Fruit fly (Drosophila melanogaster): ENCODE data around the gene CG4815.

The CG4815 gene

DNA sequence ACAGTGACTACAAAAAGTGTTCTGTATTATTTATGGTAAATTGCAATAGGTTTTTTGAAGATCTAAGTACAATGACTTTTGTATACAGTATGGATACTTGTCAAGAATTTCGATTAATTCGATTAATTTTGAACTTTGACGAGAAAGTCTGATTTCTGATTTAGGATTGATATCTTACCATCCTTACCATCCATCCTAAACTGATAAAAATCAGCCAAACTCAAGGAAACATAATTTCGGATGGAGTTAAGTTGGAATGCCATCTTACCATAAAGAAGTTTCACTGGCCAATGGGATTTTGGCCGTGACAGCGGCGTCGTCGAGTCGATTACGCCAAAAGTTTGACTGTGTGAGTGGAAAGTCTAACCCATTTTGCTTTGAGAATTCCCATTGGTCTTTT lies at the start of gene CG4815:
CG4815 (minus strand) TSS at position 101 of the 400 bp plus-strand sequence.
- TF ChIP-seq Myc (optimal IDR thresholded peaks at IDR 0.05) (no peak), insv (optimal IDR thresholded peaks at IDR 0.05) (no peak), psq (optimal IDR thresholded peaks at IDR 0.05) (no peak), Sin3A (optimal IDR thresholded peaks at IDR 0.05) (no peak), h (optimal IDR thresholded peaks at IDR 0.05) (no peak), ttk (optimal IDR thresholded peaks at IDR 0.05) (no peak)

dm6 chr3R:28026315-28026714 lies 35.8 kb upstream of the CG4815 start, which contains the start of gene trv:
Gene trv, plus strand, starts transcription at chr3R:28026615.
- TF ChIP-seq h (optimal IDR thresholded peaks at IDR 0.05) (no peak), Sin3A (optimal IDR thresholded peaks at IDR 0.05) (no peak), psq (optimal IDR thresholded peaks at IDR 0.05) (no peak), ttk (optimal IDR thresholded peaks at IDR 0.05) (no peak), insv (optimal IDR thresholded peaks at IDR 0.05) (no peak), Myc (optimal IDR thresholded peaks at IDR 0.05) (no peak)

DNA sequence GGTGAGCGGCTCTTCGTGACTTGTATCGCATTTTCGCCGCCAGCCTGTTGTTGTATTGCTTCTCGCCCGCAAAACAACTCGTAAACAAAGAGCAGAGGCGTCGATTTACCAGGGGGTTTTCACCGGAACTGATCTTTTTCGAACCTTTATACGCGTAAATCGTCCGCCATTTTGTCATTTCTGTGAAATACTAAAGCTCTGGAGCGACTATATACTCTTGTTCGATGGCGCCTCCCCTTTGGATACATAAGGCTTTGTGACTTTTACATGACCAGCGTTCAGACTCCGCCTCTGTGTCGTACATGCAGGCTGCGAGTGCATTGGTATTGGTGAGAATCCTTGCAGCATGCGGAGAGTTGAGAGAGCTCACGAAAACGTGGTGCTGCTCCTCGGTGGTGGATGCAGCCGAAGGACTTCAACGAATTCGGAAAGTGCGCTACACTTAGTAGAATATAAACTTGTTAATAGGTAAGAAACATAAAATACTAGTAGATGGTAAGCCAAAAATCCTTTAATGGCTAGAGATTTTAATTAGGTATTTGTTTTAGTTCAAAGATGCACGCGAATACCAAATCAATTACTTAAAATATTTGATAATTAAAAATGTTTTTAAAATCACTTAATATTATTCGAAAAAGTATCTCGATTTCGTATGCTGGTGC lies 34.8 kb upstream of the CG4815 start:
- TF ChIP-seq ttk (optimal IDR thresholded peaks at IDR 0.05) (no peak), psq (optimal IDR thresholded peaks at IDR 0.05) (no peak), Myc (optimal IDR thresholded peaks at IDR 0.05) (no peak), Sin3A (optimal IDR thresholded peaks at IDR 0.05) (no peak), insv (optimal IDR thresholded peaks at IDR 0.05) (no peak), h (optimal IDR thresholded peaks at IDR 0.05) (no peak)

- TF ChIP-seq insv (optimal IDR thresholded peaks at IDR 0.05) (no peak), Sin3A (optimal IDR thresholded peaks at IDR 0.05) (no peak), ttk (optimal IDR thresholded peaks at IDR 0.05) (no peak), Myc (optimal IDR thresholded peaks at IDR 0.05) (no peak), psq (optimal IDR thresholded peaks at IDR 0.05) (no peak), h (optimal IDR thresholded peaks at IDR 0.05) (no peak)
These were observed 30.0 kb upstream of the CG4815 start for dm6 chr3R:28020582-28020981.

- TF ChIP-seq ttk (optimal IDR thresholded peaks at IDR 0.05), result no peak
- TF ChIP-seq Myc (optimal IDR thresholded peaks at IDR 0.05), result no peak
- no peak for TF ChIP-seq psq (optimal IDR thresholded peaks at IDR 0.05)
- TF ChIP-seq h (optimal IDR thresholded peaks at IDR 0.05), result no peak
- no peak for TF ChIP-seq insv (optimal IDR thresholded peaks at IDR 0.05)
- TF ChIP-seq Sin3A (optimal IDR thresholded peaks at IDR 0.05), result no peak
These were observed 29.2 kb upstream of the CG4815 start for dm6 chr3R:28019795-28020194.

- TF ChIP-seq Sin3A (optimal IDR thresholded peaks at IDR 0.05), result no peak
- TF ChIP-seq psq (optimal IDR thresholded peaks at IDR 0.05), result no peak
- no peak for TF ChIP-seq Myc (optimal IDR thresholded peaks at IDR 0.05)
- no peak for TF ChIP-seq ttk (optimal IDR thresholded peaks at IDR 0.05)
- TF ChIP-seq insv (optimal IDR thresholded peaks at IDR 0.05), result no peak
- TF ChIP-seq h (optimal IDR thresholded peaks at IDR 0.05), result no peak
These were observed 24.5 kb upstream of the CG4815 start for dm6 chr3R:28015028-28015427.

DNA sequence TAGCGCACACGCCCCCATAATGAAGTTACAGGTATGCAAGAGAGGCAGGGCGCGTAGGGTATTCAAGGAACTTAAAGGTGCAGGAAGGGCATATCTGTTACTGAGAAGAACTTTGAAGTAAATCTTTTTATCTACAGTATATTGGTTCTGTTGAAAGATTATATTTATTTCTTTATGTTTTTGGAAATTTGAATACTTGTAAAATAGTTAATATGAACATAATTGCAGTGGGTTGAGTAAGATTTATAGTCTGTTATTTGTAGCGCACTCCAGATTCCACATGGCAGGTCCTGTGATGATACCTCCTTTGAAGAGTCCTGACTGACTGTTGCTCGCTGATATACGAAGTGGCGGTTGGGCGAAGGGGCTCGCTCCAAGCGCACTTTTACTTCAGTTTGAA lies 13.5 kb upstream of the CG4815 start:
- TF ChIP-seq ttk (optimal IDR thresholded peaks at IDR 0.05) (no peak), Sin3A (optimal IDR thresholded peaks at IDR 0.05) (no peak), h (optimal IDR thresholded peaks at IDR 0.05) (no peak), psq (optimal IDR thresholded peaks at IDR 0.05) (no peak), insv (optimal IDR thresholded peaks at IDR 0.05) (no peak), Myc (optimal IDR thresholded peaks at IDR 0.05) (no peak)

dm6 chr3R:27988647-27989430 lies 1.7 kb downstream of the CG4815 start:
- TF ChIP-seq psq (optimal IDR thresholded peaks at IDR 0.05) (no peak), h (optimal IDR thresholded peaks at IDR 0.05) (no peak), Sin3A (optimal IDR thresholded peaks at IDR 0.05) (no peak), ttk (optimal IDR thresholded peaks at IDR 0.05) (no peak), Myc (optimal IDR thresholded peaks at IDR 0.05) (no peak), insv (optimal IDR thresholded peaks at IDR 0.05) (no peak)

- TF ChIP-seq insv (optimal IDR thresholded peaks at IDR 0.05) (no peak), Myc (optimal IDR thresholded peaks at IDR 0.05) (no peak)
These were observed 2.4 kb downstream of the CG4815 start, which contains the start of gene betaTub97EF for dm6 chr3R:27988189-27988588. Gene betaTub97EF, minus strand, starts transcription at chr3R:27988384.

- TF ChIP-seq psq (optimal IDR thresholded peaks at IDR 0.05) (no peak), Myc (optimal IDR thresholded peaks at IDR 0.05) (no peak), insv (optimal IDR thresholded peaks at IDR 0.05) (no peak), h (optimal IDR thresholded peaks at IDR 0.05) (no peak), ttk (optimal IDR thresholded peaks at IDR 0.05) (no peak), Sin3A (optimal IDR thresholded peaks at IDR 0.05) (no peak)
These were observed 2.8 kb downstream of the CG4815 start for dm6 chr3R:27987772-27988171.

DNA sequence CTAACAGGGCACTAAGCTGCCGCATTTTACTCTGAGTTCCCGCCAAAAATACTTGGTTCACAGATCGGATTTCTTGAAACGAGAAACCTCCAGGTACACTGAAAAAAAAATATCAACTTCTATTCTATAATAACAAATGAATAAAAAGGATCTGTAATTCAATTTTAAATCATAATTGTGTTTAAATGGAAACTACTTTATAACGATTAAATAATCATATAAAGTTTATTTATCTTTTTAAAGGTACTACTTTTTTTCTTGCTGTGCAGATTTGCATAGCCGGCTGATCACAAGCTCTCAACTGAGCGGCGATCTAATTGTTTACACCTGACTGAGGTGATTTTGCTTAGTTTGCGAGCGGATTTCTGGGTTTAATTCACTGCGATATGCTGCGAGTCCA lies 3.2 kb downstream of the CG4815 start:
- no peak for TF ChIP-seq insv (optimal IDR thresholded peaks at IDR 0.05)
- TF ChIP-seq Sin3A (optimal IDR thresholded peaks at IDR 0.05), result no peak
- TF ChIP-seq Myc (optimal IDR thresholded peaks at IDR 0.05), result no peak
- no peak for TF ChIP-seq h (optimal IDR thresholded peaks at IDR 0.05)
- no peak for TF ChIP-seq psq (optimal IDR thresholded peaks at IDR 0.05)
- TF ChIP-seq ttk (optimal IDR thresholded peaks at IDR 0.05), result no peak

DNA sequence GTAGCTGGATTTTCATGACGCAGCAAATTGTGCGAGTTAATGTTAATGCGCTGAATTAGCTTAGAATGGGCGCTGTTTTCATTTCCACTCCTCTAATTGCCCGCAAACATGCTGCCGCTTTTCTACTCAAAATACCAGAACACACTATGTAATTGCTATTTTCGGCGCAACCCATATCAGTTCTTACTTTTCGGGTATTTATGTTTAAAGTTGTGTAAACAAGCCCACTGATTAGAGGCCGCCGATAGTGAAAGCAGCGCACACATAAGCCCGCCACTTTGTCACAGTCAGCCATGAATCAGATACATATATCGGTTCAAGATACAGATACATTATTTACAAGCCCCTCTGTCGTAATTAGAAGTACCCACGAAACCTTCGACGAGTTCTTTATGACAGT lies 3.8 kb downstream of the CG4815 start:
- no peak for TF ChIP-seq insv (optimal IDR thresholded peaks at IDR 0.05)
- TF ChIP-seq Myc (optimal IDR thresholded peaks at IDR 0.05), result no peak
- no peak for TF ChIP-seq Sin3A (optimal IDR thresholded peaks at IDR 0.05)
- no peak for TF ChIP-seq ttk (optimal IDR thresholded peaks at IDR 0.05)
- no peak for TF ChIP-seq psq (optimal IDR thresholded peaks at IDR 0.05)
- TF ChIP-seq h (optimal IDR thresholded peaks at IDR 0.05), result no peak

Measured in Kc167 (cell line).